Fruit fly (Drosophila melanogaster): ENCODE data around the gene CG13312.

DNA sequence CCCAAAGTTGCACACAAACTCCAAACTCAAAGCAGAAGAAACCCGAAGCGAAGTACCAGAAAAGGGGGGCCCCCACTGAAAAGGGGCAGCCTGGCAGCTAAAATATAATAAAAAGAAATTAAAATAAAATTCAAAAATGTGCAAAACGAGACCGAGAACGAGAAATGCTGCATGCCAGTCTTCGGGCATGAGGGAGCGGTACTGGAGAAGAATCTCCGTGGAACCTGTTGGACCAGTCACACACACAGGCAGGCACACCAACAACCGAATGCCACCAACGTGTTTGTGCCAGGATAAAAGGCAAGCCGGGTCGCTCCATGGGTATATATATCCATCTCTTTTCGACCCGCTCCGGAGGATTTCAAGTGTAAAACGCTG lies 18.0 kb upstream of the CG13312 start:
- TF ChIP-seq CG8478 (optimal IDR thresholded peaks at IDR 0.05) = no peak
- no peak for TF ChIP-seq Dll (optimal IDR thresholded peaks at IDR 0.05)
- TF ChIP-seq EcR (GFP tag; optimal IDR thresholded peaks at IDR 0.05) = no peak

Data from whole organism.